Worm (Caenorhabditis elegans) whole organism, L1 larva: ENCODE measurements around the gene egl-4.

Source experiments
- C04F5.9 ChIP-seq: sonication (generic microtip); optimal IDR thresholded peaks from 2 replicates; lab custom pipeline; 2016; ENCODE audit warnings: missing genetic modification characterization, missing compliant biosample characterization
- C34B4.2 ChIP-seq: sonication (generic microtip); optimal IDR thresholded peaks from 2 replicates; lab custom pipeline; 2017; ENCODE audit warnings: mild to moderate bottlenecking, missing genetic modification characterization, missing compliant biosample characterization
- Y116A8C.19 ChIP-seq: sonication (generic microtip); optimal IDR thresholded peaks from 2 replicates; lab custom pipeline; 2016; ENCODE audit warnings: missing compliant biosample characterization, missing genetic modification characterization, borderline replicate concordance
- aha-1 ChIP-seq: fragments of 150-350 bp; optimal IDR thresholded peaks from 2 replicates; lab custom pipeline; 2014; ENCODE audit warnings: missing biosample characterization, missing genetic modification characterization
- ama-1 ChIP-seq: fragments of 150-350 bp; optimal IDR thresholded peaks from 2 replicates; lab custom pipeline; 2014
- blmp-1 ChIP-seq: fragments of 150-350 bp; optimal IDR thresholded peaks from 2 replicates; lab custom pipeline; 2014; ENCODE audit warnings: missing biosample characterization, missing genetic modification characterization
- ceh-63 ChIP-seq: fragments of 200-800 bp; sonication (Bioruptor generic); optimal IDR thresholded peaks from 2 replicates; lab custom pipeline; 2018; ENCODE audit warnings: mild to moderate bottlenecking, missing genetic modification characterization, missing compliant biosample characterization
- ceh-88 ChIP-seq: fragments of 200-800 bp; sonication (Bioruptor generic); IDR thresholded peaks from 2 replicates; pipeline ENCODE4 v1.3.6; 2022; ENCODE audit warnings: missing genetic modification characterization, missing compliant biosample characterization
- ces-1 ChIP-seq: fragments of 150-350 bp; optimal IDR thresholded peaks from 2 replicates; lab custom pipeline; 2014; ENCODE audit warnings: missing biosample characterization, missing genetic modification reagents, missing genetic modification characterization
- dsc-1 ChIP-seq: sonication (generic microtip); optimal IDR thresholded peaks from 2 replicates; lab custom pipeline; 2016; ENCODE audit warnings: mild to moderate bottlenecking, missing genetic modification characterization, missing compliant biosample characterization
- efl-1 ChIP-seq, 4 experiments: fragments of 150-350 bp; optimal IDR thresholded peaks in 3 of 4; peaks in 1 of 4; 1 replicate in 1 of 4; 2 replicates in 3 of 4; lab custom pipeline; 2014; ENCODE audit warnings: missing biosample characterization in 2 of 4, missing genetic modification characterization in 2 of 4, missing genetic modification reagents in 2 of 4
- egl-13 ChIP-seq: sonication (generic microtip); optimal IDR thresholded peaks from 2 replicates; lab custom pipeline; 2016; ENCODE audit warnings: missing genotype, missing genetic modification reagents, missing genetic modification characterization, missing compliant biosample characterization
- egl-27 ChIP-seq, 2 experiments: fragments of 150-350 bp in 1 of 2; sonication (generic microtip); optimal IDR thresholded peaks; 3 replicates each; lab custom pipeline; 2017 to 2018; ENCODE audit warnings: missing biosample characterization in 2 of 2, missing genetic modification characterization in 2 of 2, missing genetic modification reagents in 2 of 2
- elt-2 ChIP-seq: sonication (generic microtip); optimal IDR thresholded peaks from 2 replicates; lab custom pipeline; 2016; ENCODE audit warnings: missing genetic modification characterization, mild to moderate bottlenecking, inconsistent platforms, missing compliant biosample characterization, missing genetic modification reagents
- fkh-10 ChIP-seq: sonication (generic microtip); optimal IDR thresholded peaks from 2 replicates; lab custom pipeline; 2017; ENCODE audit warnings: missing biosample characterization, missing genetic modification reagents, missing genetic modification characterization
- fkh-8 ChIP-seq: sonication (generic microtip); optimal IDR thresholded peaks from 2 replicates; lab custom pipeline; 2016; ENCODE audit warnings: mild to moderate bottlenecking, missing genetic modification characterization, missing compliant biosample characterization
- grh-1 ChIP-seq: fragments of 200-800 bp; sonication (Bioruptor generic); IDR thresholded peaks from 2 replicates; pipeline ENCODE4 v1.3.6; 2022; ENCODE audit warnings: missing genetic modification reagents, missing genetic modification characterization, missing compliant biosample characterization
- hlh-17 ChIP-seq: fragments of 200-800 bp; sonication (Bioruptor generic); optimal IDR thresholded peaks from 2 replicates; lab custom pipeline; 2018; ENCODE audit warnings: missing genetic modification characterization, mild to moderate bottlenecking, missing compliant biosample characterization, moderate library complexity, borderline replicate concordance
- hpl-2 ChIP-seq: fragments of 150-350 bp; optimal IDR thresholded peaks from 2 replicates; lab custom pipeline; 2014; ENCODE audit warnings: missing biosample characterization, missing genetic modification reagents, missing genetic modification characterization
- irx-1 ChIP-seq: sonication (generic microtip); optimal IDR thresholded peaks from 2 replicates; lab custom pipeline; 2016; ENCODE audit warnings: missing genetic modification characterization, missing compliant biosample characterization
- isw-1 ChIP-seq: fragments of 200-800 bp; sonication (Bioruptor generic); IDR thresholded peaks from 2 replicates; pipeline ENCODE4 v1.3.6; 2022; ENCODE audit warnings: missing genetic modification characterization, missing compliant biosample characterization
- jun-1 ChIP-seq: fragments of 150-350 bp; optimal IDR thresholded peaks from 2 replicates; lab custom pipeline; 2014; ENCODE audit warnings: missing biosample characterization, missing genetic modification reagents, missing genetic modification characterization
- lin-13 ChIP-seq: fragments of 150-350 bp; optimal IDR thresholded peaks from 2 replicates; lab custom pipeline; 2014; ENCODE audit warnings: missing biosample characterization, missing genetic modification reagents, missing genetic modification characterization
- lin-14 ChIP-seq: fragments of 200-800 bp; sonication (Bioruptor generic); optimal IDR thresholded peaks from 2 replicates; lab custom pipeline; 2018; ENCODE audit warnings: mild to moderate bottlenecking, missing genetic modification characterization, moderate library complexity, missing compliant biosample characterization
- lin-39 ChIP-seq: fragments of 150-350 bp; optimal IDR thresholded peaks from 2 replicates; lab custom pipeline; 2014; ENCODE audit warnings: missing biosample characterization, missing genetic modification reagents, missing genetic modification characterization
- lsy-2 ChIP-seq, 2 experiments: fragments of 150-350 bp; optimal IDR thresholded peaks; 2 replicates each; lab custom pipeline; 2014; ENCODE audit warnings: missing biosample characterization in 2 of 2, missing genetic modification characterization in 2 of 2
- mep-1 ChIP-seq: fragments of 150-350 bp; optimal IDR thresholded peaks from 2 replicates; lab custom pipeline; 2014; ENCODE audit warnings: missing biosample characterization, missing genetic modification characterization
- nhr-19 ChIP-seq: fragments of 200-800 bp; sonication (Bioruptor generic); conservative IDR thresholded peaks from 2 replicates; pipeline ENCODE4 v1.3.6; 2022; ENCODE audit warnings: missing genetic modification characterization, missing compliant biosample characterization
- nhr-237 ChIP-seq: fragments of 150-350 bp; optimal IDR thresholded peaks from 2 replicates; lab custom pipeline; 2014; ENCODE audit warnings: missing biosample characterization, missing genetic modification characterization
- nhr-28 ChIP-seq: fragments of 150-350 bp; optimal IDR thresholded peaks from 2 replicates; lab custom pipeline; 2014; ENCODE audit warnings: missing biosample characterization, missing genetic modification characterization
- nhr-47 ChIP-seq: sonication (generic microtip); optimal IDR thresholded peaks from 2 replicates; lab custom pipeline; 2016; ENCODE audit warnings: mild to moderate bottlenecking, missing genetic modification characterization, moderate library complexity, missing compliant biosample characterization
- nhr-76 ChIP-seq: sonication (generic microtip); optimal IDR thresholded peaks from 2 replicates; lab custom pipeline; 2017; ENCODE audit warnings: missing biosample characterization, missing genetic modification characterization
- nhr-77 ChIP-seq: fragments of 150-350 bp; optimal IDR thresholded peaks from 2 replicates; lab custom pipeline; 2014; ENCODE audit warnings: missing biosample characterization, missing genetic modification characterization
- nhr-84 ChIP-seq: sonication (generic microtip); optimal IDR thresholded peaks from 2 replicates; lab custom pipeline; 2017; ENCODE audit warnings: missing biosample characterization, missing genetic modification characterization
- nhr-85 ChIP-seq: sonication (generic microtip); peaks from one replicate; lab custom pipeline; 2016; ENCODE audit warnings: missing genetic modification characterization, inconsistent platforms, missing compliant biosample characterization
- pag-3 ChIP-seq: sonication (generic microtip); optimal IDR thresholded peaks from 2 replicates; lab custom pipeline; 2017; ENCODE audit warnings: missing genetic modification characterization, mild to moderate bottlenecking, missing compliant biosample characterization, antibody characterized with exemption, borderline replicate concordance; ENCODE audit not compliant: insufficient read depth
- rnt-1 ChIP-seq: sonication (generic microtip); optimal IDR thresholded peaks from 2 replicates; lab custom pipeline; 2016; ENCODE audit warnings: mild to moderate bottlenecking, missing genetic modification characterization, moderate library complexity, missing compliant biosample characterization
- snpc-4 ChIP-seq: fragments of 150-350 bp; optimal IDR thresholded peaks from 2 replicates; lab custom pipeline; 2014; ENCODE audit warnings: missing biosample characterization, missing genetic modification characterization
- snu-23 ChIP-seq: sonication (generic microtip); optimal IDR thresholded peaks from 2 replicates; lab custom pipeline; 2016; ENCODE audit warnings: missing genetic modification characterization, missing compliant biosample characterization
- sox-4 ChIP-seq: sonication (generic microtip); optimal IDR thresholded peaks from 2 replicates; lab custom pipeline; 2016; ENCODE audit warnings: missing genetic modification characterization, missing compliant biosample characterization
- swsn-7 ChIP-seq: sonication (generic microtip); optimal IDR thresholded peaks from 2 replicates; lab custom pipeline; 2016; ENCODE audit warnings: missing genetic modification characterization, missing compliant biosample characterization
- tlp-1 ChIP-seq: fragments of 150-350 bp; optimal IDR thresholded peaks from 2 replicates; lab custom pipeline; 2014; ENCODE audit warnings: missing biosample characterization, missing genetic modification characterization
- unc-62 ChIP-seq: fragments of 150-350 bp; optimal IDR thresholded peaks from 2 replicates; lab custom pipeline; 2014; ENCODE audit warnings: missing biosample characterization, missing genetic modification reagents, missing genetic modification characterization
- vab-15 ChIP-seq: sonication (generic microtip); optimal IDR thresholded peaks from 2 replicates; lab custom pipeline; 2017; ENCODE audit warnings: missing genotype, mild to moderate bottlenecking, missing genetic modification characterization, missing compliant biosample characterization
- zag-1 ChIP-seq: fragments of 150-350 bp; optimal IDR thresholded peaks from 2 replicates; lab custom pipeline; 2014; ENCODE audit warnings: missing biosample characterization, missing genetic modification characterization
- ztf-11 ChIP-seq, 2 experiments: sonication (generic microtip); optimal IDR thresholded peaks; 2 replicates each; lab custom pipeline; 2016 to 2017; ENCODE audit warnings: missing genetic modification characterization in 2 of 2, missing biosample characterization in 1 of 2, missing compliant biosample characterization in 1 of 2
- ztf-4 ChIP-seq: fragments of 150-350 bp; optimal IDR thresholded peaks from 2 replicates; lab custom pipeline; 2014; ENCODE audit warnings: missing biosample characterization, missing genetic modification characterization

Gene egl-4

DNA sequence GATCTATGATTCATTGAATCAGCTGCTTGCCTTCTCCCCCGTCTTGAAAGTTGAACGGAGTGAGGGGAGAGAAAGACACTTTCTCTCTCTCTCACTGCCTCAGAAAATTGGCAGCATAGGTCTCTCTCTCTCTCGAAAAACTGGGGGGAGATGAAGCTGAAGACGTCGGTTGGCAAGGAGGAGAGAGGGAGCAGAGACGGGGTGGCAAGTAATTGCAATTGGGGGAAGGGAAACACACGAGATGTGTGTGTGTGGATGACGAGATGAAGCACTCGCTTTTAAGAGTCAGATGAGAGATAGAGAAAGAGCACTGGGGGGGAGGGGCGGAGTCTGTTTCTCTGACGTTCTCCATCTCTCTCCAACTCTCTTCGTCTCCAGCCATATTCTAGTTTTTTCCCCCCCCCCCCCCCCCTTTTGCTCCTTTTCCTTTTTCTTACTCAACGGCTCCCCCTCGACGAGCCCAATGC lies 23.8 kb upstream of the egl-4 start, which contains the start of gene cmk-1 (continued):
- TF ChIP-seq ztf-11 (tag; optimal IDR thresholded peaks at IDR 0.05; lab: Kevin White, UChicago) (peak in 1 of 2 experiments; percentile 20), nhr-47 (peak; percentile 79), lin-39 (tag; lab: Kevin White, UChicago) (no peak), swsn-7 (tag; lab: Kevin White, UChicago) (peak; percentile 73), C34B4.2 (tag; lab: Kevin White, UChicago) (no peak), unc-62 (GFP tag; lab: Kevin White, UChicago) (no peak), tlp-1 (no peak), jun-1 (tag; lab: Kevin White, UChicago) (no peak), nhr-28 (no peak), ces-1 (GFP tag; lab: Kevin White, UChicago) (peak; percentile 38), lin-13 (GFP tag; lab: Kevin White, UChicago) (no peak), lsy-2 (tag; optimal IDR thresholded peaks at IDR 0.05; lab: Kevin White, UChicago) (peak; percentile 43 to 62), rnt-1 (tag; lab: Kevin White, UChicago) (peak; percentile 62), pag-3 (tag; lab: Kevin White, UChicago) (peak; percentile 83), zag-1 (tag; lab: Kevin White, UChicago) (no peak), snu-23 (GFP tag; lab: Kevin White, UChicago) (peak; percentile 66), nhr-237 (no peak), elt-2 (tag; lab: Kevin White, UChicago) (no peak), nhr-19 (peak; percentile 36), Y116A8C.19 (tag; lab: Kevin White, UChicago) (no peak), ceh-63 (GFP tag; lab: Kevin White, UChicago) (no peak), snpc-4 (tag; lab: Kevin White, UChicago) (no peak), mep-1 (tag; lab: Kevin White, UChicago) (peak; percentile 18), lin-14 (peak; percentile 96), sox-4 (peak; percentile 24), ama-1 (lab: Kevin White, UChicago) (no peak), egl-13 (peak; percentile 77), egl-27 (tag; optimal IDR thresholded peaks at IDR 0.05; lab: Kevin White, UChicago) (no peak), nhr-77 (tag; lab: Kevin White, UChicago) (no peak), ceh-88 (GFP tag; lab: Robert Waterston, UW) (no peak), vab-15 (tag; lab: Kevin White, UChicago) (no peak)

DNA sequence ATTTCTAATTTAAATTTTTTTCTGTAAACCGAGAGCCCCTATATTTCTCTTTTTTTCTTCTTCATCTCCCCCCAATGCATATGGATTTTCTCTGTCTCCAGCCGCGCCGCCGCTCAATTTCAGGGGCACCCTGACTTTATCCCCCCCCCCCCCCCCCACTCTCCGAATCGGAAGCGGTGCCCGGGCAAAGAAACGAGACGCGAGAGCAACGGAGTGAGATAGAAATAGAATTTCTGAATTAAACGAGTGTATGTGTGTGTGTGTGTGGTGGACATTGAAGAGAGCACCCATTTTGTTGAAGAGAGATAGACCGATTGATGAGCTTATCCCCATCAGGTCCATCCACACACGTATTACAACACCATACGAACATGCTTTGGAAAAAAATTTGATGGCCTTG lies 22.1 kb upstream of the egl-4 start:
- TF ChIP-seq tlp-1 (no peak), rnt-1 (tag; lab: Kevin White, UChicago) (peak; percentile 35), lsy-2 (tag; optimal IDR thresholded peaks at IDR 0.05; lab: Kevin White, UChicago) (no peak), dsc-1 (tag; lab: Kevin White, UChicago) (no peak), efl-1 (optimal IDR thresholded peaks at IDR 0.05; lab: Kevin White, UChicago) (no peak), efl-1 (GFP tag; optimal IDR thresholded peaks at IDR 0.05 in 1 of 2; lab: Kevin White, UChicago) (peak in 1 of 2 experiments; percentile 25), ztf-4 (tag; lab: Kevin White, UChicago) (no peak), nhr-28 (no peak), lin-14 (peak; percentile 76), fkh-8 (tag; lab: Kevin White, UChicago) (peak; percentile 42), mep-1 (tag; lab: Kevin White, UChicago) (peak; percentile 22), nhr-85 (tag; lab: Kevin White, UChicago) (no peak)
- TF ChIP-seq, all 84 proteins: peak for 5

DNA sequence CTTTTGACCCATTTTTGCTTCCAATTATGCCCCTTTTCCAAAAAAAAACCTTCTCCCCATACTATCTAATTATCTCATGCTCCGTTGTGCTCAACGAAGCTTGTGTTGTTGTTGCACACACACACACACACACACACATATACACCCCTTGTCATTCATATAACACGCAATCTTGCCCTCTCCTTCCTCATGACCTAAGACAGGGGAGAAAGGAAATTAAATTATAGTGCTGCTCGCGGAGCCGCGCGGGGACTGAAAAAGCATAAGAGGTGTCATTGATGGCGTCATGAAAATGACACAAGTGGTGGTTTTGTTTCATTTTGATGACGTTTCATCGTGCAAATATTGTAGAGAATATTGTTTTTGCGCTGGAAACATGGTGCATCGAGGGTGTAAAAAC lies 21.1 kb upstream of the egl-4 start:
- peak; percentile 81 for TF ChIP-seq lin-14
- no peak for TF ChIP-seq zag-1 (tag; lab: Kevin White, UChicago)
- peak; percentile 28 for TF ChIP-seq swsn-7 (tag; lab: Kevin White, UChicago)
- no peak for TF ChIP-seq C04F5.9 (tag; lab: Kevin White, UChicago)
- TF ChIP-seq fkh-10 = peak; percentile 23
- TF ChIP-seq nhr-237 = no peak
- no peak for TF ChIP-seq tlp-1
- TF ChIP-seq jun-1 (tag; lab: Kevin White, UChicago) = no peak
- no peak for TF ChIP-seq lin-39 (tag; lab: Kevin White, UChicago)
- no peak for TF ChIP-seq hlh-17 (GFP tag; lab: Kevin White, UChicago)
- TF ChIP-seq efl-1 (optimal IDR thresholded peaks at IDR 0.05; lab: Kevin White, UChicago) = no peak
- TF ChIP-seq efl-1 (GFP tag; optimal IDR thresholded peaks at IDR 0.05 in 1 of 2; lab: Kevin White, UChicago) = peak in 1 of 2 experiments; percentile 76
- TF ChIP-seq rnt-1 (tag; lab: Kevin White, UChicago) = no peak
- no peak for TF ChIP-seq blmp-1
- TF ChIP-seq hpl-2 (GFP tag; lab: Kevin White, UChicago) = no peak
- TF ChIP-seq nhr-84 (tag; lab: Kevin White, UChicago) = no peak
- no peak for TF ChIP-seq isw-1
- no peak for TF ChIP-seq grh-1 (GFP tag; lab: Robert Waterston, UW)
- TF ChIP-seq lsy-2 (tag; optimal IDR thresholded peaks at IDR 0.05; lab: Kevin White, UChicago) = peak in 1 of 2 experiments; percentile 42
- no peak for TF ChIP-seq elt-2 (tag; lab: Kevin White, UChicago)
- no peak for TF ChIP-seq irx-1 (tag; lab: Kevin White, UChicago)
- no peak for TF ChIP-seq C34B4.2 (tag; lab: Kevin White, UChicago)
- TF ChIP-seq nhr-77 (tag; lab: Kevin White, UChicago) = no peak
- no peak for TF ChIP-seq aha-1 (tag; lab: Kevin White, UChicago)
- TF ChIP-seq nhr-76 (tag; lab: Kevin White, UChicago) = no peak
